Worm (Caenorhabditis elegans) whole organism, L1 larva: ENCODE results near the gene eyg-1.

ENCODE experiments used
- ama-1 ChIP-seq: fragments of 150-350 bp; optimal IDR thresholded peaks from 2 replicates; lab custom pipeline; 2014
- ces-1 ChIP-seq: fragments of 150-350 bp; optimal IDR thresholded peaks from 2 replicates; lab custom pipeline; 2014; ENCODE audit warnings: missing biosample characterization, missing genetic modification reagents, missing genetic modification characterization
- dpl-1 ChIP-seq, 3 experiments: fragments of 150-350 bp in 2 of 3; sonication (generic microtip) in 1 of 3; optimal IDR thresholded peaks; 2 replicates each; lab custom pipeline; 2014 to 2017; ENCODE audit warnings: missing biosample characterization in 3 of 3, missing genetic modification characterization in 3 of 3, missing genetic modification reagents in 3 of 3
- lin-39 ChIP-seq: fragments of 150-350 bp; optimal IDR thresholded peaks from 2 replicates; lab custom pipeline; 2014; ENCODE audit warnings: missing biosample characterization, missing genetic modification reagents, missing genetic modification characterization
- nhr-47 ChIP-seq: sonication (generic microtip); optimal IDR thresholded peaks from 2 replicates; lab custom pipeline; 2016; ENCODE audit warnings: mild to moderate bottlenecking, missing genetic modification characterization, moderate library complexity, missing compliant biosample characterization
- zag-1 ChIP-seq: fragments of 150-350 bp; optimal IDR thresholded peaks from 2 replicates; lab custom pipeline; 2014; ENCODE audit warnings: missing biosample characterization, missing genetic modification characterization

DNA sequence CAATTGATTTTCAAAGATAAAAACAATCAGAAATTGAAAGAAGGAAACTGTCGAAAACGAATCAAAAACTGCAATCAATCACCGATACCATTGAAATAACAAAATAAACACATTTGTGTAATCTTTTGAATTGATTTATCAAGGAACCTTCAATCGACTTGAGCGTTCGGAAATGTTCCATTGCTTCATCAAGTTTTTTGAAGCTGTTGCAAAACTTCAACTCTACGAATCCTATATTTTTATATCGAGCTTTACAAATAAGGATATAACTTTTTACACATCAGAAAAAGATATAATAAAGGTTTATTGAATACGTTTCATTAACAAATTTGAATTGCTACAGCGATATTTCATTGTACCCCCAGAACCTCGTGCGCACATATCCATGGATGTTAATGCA is 45.2 kb upstream of the eyg-1 start, which contains the start of gene chil-8:
- TF ChIP-seq zag-1 (tag; lab: Kevin White, UChicago) (no peak), nhr-47 (tag; lab: Kevin White, UChicago) (no peak), dpl-1 (GFP tag; optimal IDR thresholded peaks at IDR 0.05; lab: Kevin White, UChicago) (no peak), lin-39 (tag; lab: Kevin White, UChicago) (no peak), ama-1 (lab: Kevin White, UChicago) (no peak), ces-1 (no peak)
